Worm (Caenorhabditis elegans): ENCODE data around the gene K01A2.10.
A peak's percentile ranks its signal among the peaks of the same experiment; 100 is the strongest.

The K01A2.10 gene

DNA sequence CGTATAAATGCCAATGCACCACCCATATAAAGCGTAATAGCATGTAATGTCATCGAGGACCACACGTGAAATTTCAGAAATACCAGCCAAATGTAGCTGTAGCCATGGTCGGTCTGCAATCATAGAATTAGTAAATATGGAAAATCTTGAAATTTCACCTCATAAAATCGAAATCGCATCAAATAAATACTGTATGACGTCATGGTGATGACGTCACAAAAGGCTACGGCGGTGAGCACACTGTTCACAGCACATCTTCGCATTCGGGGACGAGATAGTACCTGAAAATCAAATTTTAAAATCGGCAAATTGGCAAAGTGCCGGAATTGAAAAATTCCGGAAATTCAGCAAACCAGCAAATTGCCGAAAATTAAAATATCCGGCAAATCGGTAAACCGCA is 26.9 kb upstream of the K01A2.10 start:
- TF ChIP-seq sea-1 (GFP tag; conservative IDR thresholded peaks at IDR 0.05), result no peak

DNA sequence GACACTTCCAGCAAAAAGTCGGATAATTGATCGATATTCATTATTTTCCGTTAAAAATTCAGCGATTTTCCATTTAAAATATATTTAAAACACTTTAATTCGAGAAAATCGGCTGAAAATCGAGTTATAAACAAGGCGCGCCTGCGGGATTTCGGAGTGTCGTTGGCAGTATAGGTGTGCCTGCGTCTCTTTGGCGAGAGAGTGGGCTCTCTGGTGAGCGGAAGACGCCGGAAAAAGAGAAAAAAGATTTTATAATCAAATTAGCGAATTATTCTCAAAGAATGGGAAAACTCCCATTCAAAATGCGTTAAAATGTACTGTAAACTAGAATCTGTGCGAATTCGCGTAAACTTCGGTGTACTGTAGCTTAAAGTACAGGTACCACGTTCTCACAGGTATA is 24.8 kb upstream of the K01A2.10 start, which contains the start of gene D1069.3:
Gene D1069.3, minus strand, starts transcription at position 158 of the 400 bp plus-strand sequence.
- TF ChIP-seq B0310.2 (tag; optimal IDR thresholded peaks at IDR 0.05) (no peak), sea-1 (GFP tag; conservative IDR thresholded peaks at IDR 0.05) (no peak), tbx-37 (GFP tag; conservative IDR thresholded peaks at IDR 0.05) (no peak), hmbx-1 (tag; optimal IDR thresholded peaks at IDR 0.05) (no peak), F13C5.2 (tag; optimal IDR thresholded peaks at IDR 0.05) (peak; percentile 19), tra-4 (tag; optimal IDR thresholded peaks at IDR 0.05) (no peak), ceh-36 (tag; optimal IDR thresholded peaks at IDR 0.05) (no peak)

- TF ChIP-seq B0310.2 (tag; optimal IDR thresholded peaks at IDR 0.05), result no peak
- TF ChIP-seq tra-4 (tag; optimal IDR thresholded peaks at IDR 0.05), result no peak
- TF ChIP-seq ceh-13 (GFP tag; optimal IDR thresholded peaks at IDR 0.05), result no peak
- TF ChIP-seq ceh-36 (tag; optimal IDR thresholded peaks at IDR 0.05), result no peak
- TF ChIP-seq F13C5.2 (tag; optimal IDR thresholded peaks at IDR 0.05), result no peak
- TF ChIP-seq hmg-4 (GFP tag; optimal IDR thresholded peaks at IDR 0.05), result no peak
- no peak for TF ChIP-seq tbx-11 (GFP tag; IDR thresholded peaks at IDR 0.05)
- no peak for TF ChIP-seq pes-1 (GFP tag; IDR thresholded peaks at IDR 0.05)
- TF ChIP-seq tbx-37 (GFP tag; conservative IDR thresholded peaks at IDR 0.05), result no peak
- no peak for TF ChIP-seq ama-1 (optimal IDR thresholded peaks at IDR 0.05)
- no peak for TF ChIP-seq aly-1 (tag; optimal IDR thresholded peaks at IDR 0.05)
- TF ChIP-seq sea-1 (GFP tag; conservative IDR thresholded peaks at IDR 0.05), result no peak
- no peak for TF ChIP-seq hmbx-1 (tag; optimal IDR thresholded peaks at IDR 0.05)
- TF ChIP-seq scrt-1 (GFP tag; IDR thresholded peaks at IDR 0.05), result no peak
Observed at ce11 chrII:341282-341681, 18.4 kb upstream of the K01A2.10 start.

DNA sequence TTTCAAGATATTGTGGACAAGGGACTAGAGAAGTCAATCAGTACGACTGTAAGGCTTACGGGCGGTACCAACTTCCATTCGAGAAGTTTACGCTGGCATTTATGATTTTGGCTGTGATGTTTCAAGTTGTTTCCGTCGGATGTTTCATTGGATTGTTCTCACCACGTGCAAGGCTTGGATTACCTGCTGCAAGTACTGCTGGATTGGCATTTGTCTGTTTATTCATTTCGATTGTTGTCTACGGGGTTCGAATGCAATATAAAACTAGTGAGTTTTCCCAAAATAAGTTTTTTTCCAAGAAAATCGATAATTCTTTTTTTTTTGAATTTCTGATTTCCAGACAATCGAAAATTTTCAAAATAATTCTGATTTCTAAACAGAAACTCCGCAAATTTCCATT is 17.8 kb upstream of the K01A2.10 start:
- no peak for TF ChIP-seq scrt-1 (GFP tag; IDR thresholded peaks at IDR 0.05)
- no peak for TF ChIP-seq F13C5.2 (tag; optimal IDR thresholded peaks at IDR 0.05)
- no peak for TF ChIP-seq tbx-11 (GFP tag; IDR thresholded peaks at IDR 0.05)
- no peak for TF ChIP-seq pes-1 (GFP tag; IDR thresholded peaks at IDR 0.05)
- TF ChIP-seq ceh-36 (tag; optimal IDR thresholded peaks at IDR 0.05), result no peak
- TF ChIP-seq sea-1 (GFP tag; conservative IDR thresholded peaks at IDR 0.05), result no peak
- no peak for TF ChIP-seq hmg-4 (GFP tag; optimal IDR thresholded peaks at IDR 0.05)
- TF ChIP-seq hmbx-1 (tag; optimal IDR thresholded peaks at IDR 0.05), result no peak

ce11 chrII:340224-340623 is 17.3 kb upstream of the K01A2.10 start, which contains the start of gene clc-31:
Gene clc-31, plus strand, starts transcription at chrII:340524.
- no peak for TF ChIP-seq hnd-1 (tag; optimal IDR thresholded peaks at IDR 0.05)
- no peak for TF ChIP-seq ceh-36 (tag; optimal IDR thresholded peaks at IDR 0.05)
- no peak for TF ChIP-seq aly-1 (tag; optimal IDR thresholded peaks at IDR 0.05)
- TF ChIP-seq ets-7 (tag; optimal IDR thresholded peaks at IDR 0.05), result no peak
- TF ChIP-seq tbx-11 (GFP tag; IDR thresholded peaks at IDR 0.05), result no peak
- no peak for TF ChIP-seq hmg-4 (GFP tag; optimal IDR thresholded peaks at IDR 0.05)
- no peak for TF ChIP-seq tbx-37 (GFP tag; conservative IDR thresholded peaks at IDR 0.05)
- no peak for TF ChIP-seq B0310.2 (tag; optimal IDR thresholded peaks at IDR 0.05)
- TF ChIP-seq sea-1 (GFP tag; conservative IDR thresholded peaks at IDR 0.05), result no peak
- TF ChIP-seq pes-1 (GFP tag; IDR thresholded peaks at IDR 0.05), result no peak
- TF ChIP-seq tra-4 (tag; optimal IDR thresholded peaks at IDR 0.05), result no peak
- TF ChIP-seq ama-1 (optimal IDR thresholded peaks at IDR 0.05), result no peak
- TF ChIP-seq scrt-1 (GFP tag; IDR thresholded peaks at IDR 0.05), result no peak
- no peak for TF ChIP-seq flt-1 (GFP tag; IDR thresholded peaks at IDR 0.05)
- TF ChIP-seq ceh-13 (GFP tag; optimal IDR thresholded peaks at IDR 0.05), result no peak

DNA sequence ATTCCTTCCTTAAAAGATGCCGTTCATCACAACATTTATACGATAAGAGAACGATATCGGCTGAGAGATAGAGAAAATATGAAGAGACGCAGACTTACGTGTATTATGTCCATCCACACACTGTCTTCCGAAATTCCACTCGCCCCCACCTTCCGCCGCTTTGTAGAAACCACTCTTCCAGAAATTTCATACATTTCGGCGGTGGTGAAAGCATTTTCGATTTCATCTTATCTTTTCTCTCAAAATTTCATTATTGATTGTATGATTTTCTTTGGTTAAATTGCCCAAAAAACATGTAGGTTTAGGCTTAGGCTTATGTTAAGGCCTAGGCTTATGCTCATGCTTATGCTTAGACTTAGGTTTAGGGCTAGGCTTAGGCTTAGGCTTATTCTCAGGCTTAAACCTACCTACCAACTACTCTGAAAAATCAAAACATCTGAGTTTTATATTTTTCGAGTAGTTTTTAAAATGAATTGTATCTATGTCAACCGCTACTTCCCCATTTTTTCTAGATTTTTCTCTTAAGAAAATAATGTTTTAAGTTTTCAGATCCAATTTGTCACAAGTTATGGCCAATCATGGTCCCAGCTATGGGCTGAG is 14.4 kb upstream of the K01A2.10 start, which contains the start of gene cpn-2:
Gene cpn-2, plus strand, starts transcription at position 550 of the 600 bp plus-strand sequence.
- no peak for TF ChIP-seq hnd-1 (tag; optimal IDR thresholded peaks at IDR 0.05)

DNA sequence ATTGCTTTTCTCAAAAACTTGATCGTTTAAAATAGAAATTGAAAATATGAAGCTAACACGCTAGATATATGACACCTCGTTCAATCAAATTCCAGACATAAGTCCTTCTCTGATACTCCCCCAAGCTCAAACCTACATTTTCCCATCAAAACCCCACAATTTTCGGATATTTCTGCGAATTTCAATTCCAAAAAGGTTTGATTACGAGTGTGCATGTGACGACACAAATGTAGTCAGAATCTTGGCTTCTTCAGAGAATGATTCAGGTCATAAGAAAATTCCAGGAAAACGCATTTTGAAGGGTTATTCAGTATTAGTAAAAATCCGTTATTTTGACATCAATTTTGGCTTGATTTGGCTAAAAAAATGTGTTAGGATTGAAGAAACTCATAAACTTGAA is 11.9 kb upstream of the K01A2.10 start:
- no peak for TF ChIP-seq pes-1 (GFP tag; IDR thresholded peaks at IDR 0.05)
- no peak for TF ChIP-seq scrt-1 (GFP tag; IDR thresholded peaks at IDR 0.05)
- no peak for TF ChIP-seq hmg-4 (GFP tag; optimal IDR thresholded peaks at IDR 0.05)
- TF ChIP-seq tbx-37 (GFP tag; conservative IDR thresholded peaks at IDR 0.05), result no peak
- no peak for TF ChIP-seq ceh-36 (tag; optimal IDR thresholded peaks at IDR 0.05)
- TF ChIP-seq ceh-13 (GFP tag; optimal IDR thresholded peaks at IDR 0.05), result no peak
- no peak for TF ChIP-seq ama-1 (optimal IDR thresholded peaks at IDR 0.05)
- no peak for TF ChIP-seq hmbx-1 (tag; optimal IDR thresholded peaks at IDR 0.05)
- no peak for TF ChIP-seq tbx-11 (GFP tag; IDR thresholded peaks at IDR 0.05)
- no peak for TF ChIP-seq tra-4 (tag; optimal IDR thresholded peaks at IDR 0.05)
- TF ChIP-seq F13C5.2 (tag; optimal IDR thresholded peaks at IDR 0.05), result no peak
- TF ChIP-seq sea-1 (GFP tag; conservative IDR thresholded peaks at IDR 0.05), result no peak
- no peak for TF ChIP-seq aly-1 (tag; optimal IDR thresholded peaks at IDR 0.05)
- TF ChIP-seq ets-7 (tag; optimal IDR thresholded peaks at IDR 0.05), result no peak
- no peak for TF ChIP-seq hnd-1 (tag; optimal IDR thresholded peaks at IDR 0.05)

- no peak for TF ChIP-seq hmg-4 (GFP tag; optimal IDR thresholded peaks at IDR 0.05)
- TF ChIP-seq hnd-1 (tag; optimal IDR thresholded peaks at IDR 0.05), result no peak
- no peak for TF ChIP-seq ceh-36 (tag; optimal IDR thresholded peaks at IDR 0.05)
- no peak for TF ChIP-seq flt-1 (GFP tag; IDR thresholded peaks at IDR 0.05)
- no peak for TF ChIP-seq scrt-1 (GFP tag; IDR thresholded peaks at IDR 0.05)
- TF ChIP-seq tra-4 (tag; optimal IDR thresholded peaks at IDR 0.05), result no peak
- TF ChIP-seq F13C5.2 (tag; optimal IDR thresholded peaks at IDR 0.05), result no peak
- no peak for TF ChIP-seq pes-1 (GFP tag; IDR thresholded peaks at IDR 0.05)
- no peak for TF ChIP-seq aly-1 (tag; optimal IDR thresholded peaks at IDR 0.05)
- TF ChIP-seq sea-1 (GFP tag; conservative IDR thresholded peaks at IDR 0.05), result no peak
- no peak for TF ChIP-seq tbx-11 (GFP tag; IDR thresholded peaks at IDR 0.05)
Observed at ce11 chrII:333853-334449, 11.1 kb upstream of the K01A2.10 start.
